Worm (Caenorhabditis elegans) whole organism, L1 larva: ENCODE results near the gene F40G9.12.

ENCODE experiments used
- ama-1 ChIP-seq: fragments of 150-350 bp; optimal IDR thresholded peaks from 2 replicates; lab custom pipeline; 2014
- ceh-82 ChIP-seq, 3 experiments: fragments of 150-350 bp in 1 of 3; sonication (generic microtip) in 2 of 3; optimal IDR thresholded peaks; 2 replicates each; lab custom pipeline; 2014 to 2017; ENCODE audit warnings: missing biosample characterization in 3 of 3, missing genetic modification characterization in 3 of 3
- ces-1 ChIP-seq: fragments of 150-350 bp; optimal IDR thresholded peaks from 2 replicates; lab custom pipeline; 2014; ENCODE audit warnings: missing biosample characterization, missing genetic modification reagents, missing genetic modification characterization
- egl-27 ChIP-seq, 2 experiments: fragments of 150-350 bp in 1 of 2; sonication (generic microtip); optimal IDR thresholded peaks; 3 replicates each; lab custom pipeline; 2017 to 2018; ENCODE audit warnings: missing biosample characterization in 2 of 2, missing genetic modification characterization in 2 of 2, missing genetic modification reagents in 2 of 2
- fkh-10 ChIP-seq: sonication (generic microtip); optimal IDR thresholded peaks from 2 replicates; lab custom pipeline; 2017; ENCODE audit warnings: missing biosample characterization, missing genetic modification reagents, missing genetic modification characterization
- grh-1 ChIP-seq: fragments of 200-800 bp; sonication (Bioruptor generic); IDR thresholded peaks from 2 replicates; pipeline ENCODE4 v1.3.6; 2022; ENCODE audit warnings: missing genetic modification reagents, missing genetic modification characterization, missing compliant biosample characterization
- lin-15B ChIP-seq: fragments of 150-350 bp; sonication (generic microtip); optimal IDR thresholded peaks from 3 replicates; lab custom pipeline; 2014; ENCODE audit warnings: missing biosample characterization, missing genetic modification characterization
- mep-1 ChIP-seq: fragments of 150-350 bp; optimal IDR thresholded peaks from 2 replicates; lab custom pipeline; 2014; ENCODE audit warnings: missing biosample characterization, missing genetic modification characterization
- nhr-71 ChIP-seq: sonication (generic microtip); optimal IDR thresholded peaks from 2 replicates; lab custom pipeline; 2016; ENCODE audit warnings: mild to moderate bottlenecking, missing genetic modification characterization, moderate library complexity, missing compliant biosample characterization
- skn-1 ChIP-seq: fragments of 150-350 bp; optimal IDR thresholded peaks from 2 replicates; lab custom pipeline; 2014; ENCODE audit warnings: missing biosample characterization, missing genetic modification characterization
- sox-4 ChIP-seq: sonication (generic microtip); optimal IDR thresholded peaks from 2 replicates; lab custom pipeline; 2016; ENCODE audit warnings: missing genetic modification characterization, missing compliant biosample characterization
- zag-1 ChIP-seq: fragments of 150-350 bp; optimal IDR thresholded peaks from 2 replicates; lab custom pipeline; 2014; ENCODE audit warnings: missing biosample characterization, missing genetic modification characterization
- ztf-4 ChIP-seq: fragments of 150-350 bp; optimal IDR thresholded peaks from 2 replicates; lab custom pipeline; 2014; ENCODE audit warnings: missing biosample characterization, missing genetic modification characterization

DNA sequence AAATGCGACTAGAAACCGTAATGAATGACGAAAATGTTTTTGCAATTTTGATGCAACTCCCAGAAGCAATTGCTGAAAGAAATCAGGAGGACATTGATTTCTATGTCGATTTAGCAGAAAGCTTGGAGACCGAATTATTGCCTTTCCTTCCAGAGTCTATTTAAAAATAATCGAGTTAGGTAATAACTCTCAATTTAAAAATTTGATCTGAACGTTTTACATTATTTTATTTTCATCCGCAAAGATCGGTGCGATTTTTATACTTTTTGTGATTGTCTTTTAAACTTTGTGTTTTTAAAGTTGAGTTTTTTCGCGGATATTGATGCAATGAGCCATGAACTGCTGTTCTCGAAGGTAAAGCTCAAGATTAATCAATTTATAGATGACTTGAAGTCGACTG is 47.2 kb upstream of the F40G9.12 start, which contains the start of gene pals-23:
- TF ChIP-seq skn-1: no peak
- no peak for TF ChIP-seq sox-4
- TF ChIP-seq lin-15B: no peak
- no peak for TF ChIP-seq egl-27 (tag; optimal IDR thresholded peaks at IDR 0.05; lab: Kevin White, UChicago)
- no peak for TF ChIP-seq ces-1 (GFP tag; lab: Kevin White, UChicago)
- no peak for TF ChIP-seq mep-1
- no peak for TF ChIP-seq nhr-71 (tag; lab: Kevin White, UChicago)
- no peak for TF ChIP-seq fkh-10 (GFP tag; lab: Kevin White, UChicago)
- no peak for TF ChIP-seq ama-1 (lab: Kevin White, UChicago)
- no peak for TF ChIP-seq zag-1
- TF ChIP-seq ztf-4: no peak
- no peak for TF ChIP-seq grh-1 (GFP tag; lab: Robert Waterston, UW)
- TF ChIP-seq ceh-82 (tag; optimal IDR thresholded peaks at IDR 0.05; lab: Kevin White, UChicago): no peak
